Worm (Caenorhabditis elegans) whole organism, young adult: ENCODE measurements around the gene K08A2.2.

Experiments used
- B0035.1 ChIP-seq: sonication (generic microtip); optimal IDR thresholded peaks from 2 replicates; lab custom pipeline; 2016; ENCODE audit warnings: missing genetic modification characterization, mild to moderate bottlenecking, missing compliant biosample characterization, missing genotype, missing genetic modification reagents
- B0336.3 ChIP-seq: fragments of 200-800 bp; sonication (Bioruptor generic); IDR thresholded peaks from 2 replicates; pipeline ENCODE4 v1.3.6; 2022; ENCODE audit warnings: missing genetic modification characterization, missing compliant biosample characterization
- F33H1.4 ChIP-seq: fragments of 200-800 bp; sonication (Bioruptor generic); IDR thresholded peaks from 2 replicates; pipeline ENCODE4 v1.3.6; 2022; ENCODE audit warnings: missing genetic modification reagents, missing genetic modification characterization, missing compliant biosample characterization
- Y53G8AR.9 ChIP-seq: fragments of 200-800 bp; sonication (Bioruptor generic); conservative IDR thresholded peaks from 2 replicates; pipeline ENCODE4 v1.3.6; 2022; ENCODE audit warnings: missing genetic modification reagents, missing genetic modification characterization, missing compliant biosample characterization
- Y56A3A.18 ChIP-seq: fragments of 200-800 bp; sonication (Bioruptor generic); IDR thresholded peaks from 2 replicates; pipeline ENCODE4 v1.3.6; 2022; ENCODE audit warnings: missing genetic modification reagents, missing genetic modification characterization, missing compliant biosample characterization
- Y67H2A.10 ChIP-seq: fragments of 200-800 bp; sonication (Bioruptor generic); conservative IDR thresholded peaks from 2 replicates; pipeline ENCODE4 v1.3.6; 2022; ENCODE audit warnings: missing genetic modification reagents, missing genetic modification characterization, missing compliant biosample characterization
- ZK185.1 ChIP-seq: sonication (generic microtip); optimal IDR thresholded peaks from 2 replicates; lab custom pipeline; 2016; ENCODE audit warnings: mild to moderate bottlenecking, missing genetic modification characterization, missing compliant biosample characterization; ENCODE audit not compliant: poor library complexity, severe bottlenecking
- aptf-2 ChIP-seq: fragments of 200-800 bp; sonication (Bioruptor generic); conservative IDR thresholded peaks from 2 replicates; pipeline ENCODE4 v1.3.6; 2022; ENCODE audit warnings: missing genetic modification reagents, missing genetic modification characterization, missing compliant biosample characterization
- aptf-3 ChIP-seq: fragments of 200-800 bp; sonication (Bioruptor generic); IDR thresholded peaks from 2 replicates; pipeline ENCODE4 v1.3.6; 2022; ENCODE audit warnings: missing genetic modification characterization, missing compliant biosample characterization
- atf-7 ChIP-seq: sonication (generic microtip); optimal IDR thresholded peaks from 2 replicates; lab custom pipeline; 2017; ENCODE audit warnings: mild to moderate bottlenecking, missing genetic modification characterization, missing compliant biosample characterization
- athp-1 ChIP-seq: sonication (generic microtip); optimal IDR thresholded peaks from 2 replicates; lab custom pipeline; 2017; ENCODE audit warnings: mild to moderate bottlenecking, missing genetic modification characterization, missing compliant biosample characterization
- attf-3 ChIP-seq: fragments of 200-800 bp; sonication (Bioruptor generic); conservative IDR thresholded peaks from 2 replicates; pipeline ENCODE4 v1.3.6; 2022; ENCODE audit warnings: missing genetic modification reagents, missing genetic modification characterization, missing compliant biosample characterization
- cebp-1 ChIP-seq, 2 experiments: fragments of 200-800 bp in 1 of 2; sonication (Bioruptor generic) in 1 of 2; sonication (generic microtip) in 1 of 2; IDR thresholded peaks in 1 of 2; optimal IDR thresholded peaks in 1 of 2; 2 replicates each; pipeline versions ENCODE4 v1.3.6 to Lab custom; 2017 to 2022; ENCODE audit warnings: missing compliant biosample characterization in 2 of 2, missing genetic modification characterization in 2 of 2, mild to moderate bottlenecking in 1 of 2, missing genetic modification reagents in 1 of 2, moderate library complexity in 1 of 2
- ceh-58 ChIP-seq: fragments of 200-800 bp; sonication (Bioruptor generic); IDR thresholded peaks from 2 replicates; pipeline ENCODE4 v1.3.6; 2022; ENCODE audit warnings: missing genetic modification characterization, missing compliant biosample characterization
- efl-1 ChIP-seq: fragments of 150-350 bp; optimal IDR thresholded peaks from 2 replicates; lab custom pipeline; 2014; ENCODE audit warnings: missing biosample characterization, missing genetic modification reagents, missing genetic modification characterization
- egl-44 ChIP-seq: fragments of 200-800 bp; sonication (Bioruptor generic); IDR thresholded peaks from 2 replicates; pipeline ENCODE4 v1.3.6; 2022; ENCODE audit warnings: missing genetic modification reagents, missing genetic modification characterization, missing compliant biosample characterization
- egrh-3 ChIP-seq: fragments of 200-800 bp; sonication (Bioruptor generic); IDR thresholded peaks from 2 replicates; pipeline ENCODE4 v1.3.6; 2022; ENCODE audit warnings: missing genetic modification reagents, missing genetic modification characterization, missing compliant biosample characterization
- him-1 ChIP-seq: sonication (generic microtip); optimal IDR thresholded peaks from 2 replicates; lab custom pipeline; 2016; ENCODE audit warnings: missing genotype, missing genetic modification reagents, missing genetic modification characterization, missing compliant biosample characterization
- hmg-1.2 ChIP-seq: fragments of 200-800 bp; sonication (Bioruptor generic); IDR thresholded peaks from 2 replicates; pipeline ENCODE4 v1.3.6; 2022; ENCODE audit warnings: missing genetic modification reagents, missing genetic modification characterization, missing compliant biosample characterization
- hrde-1 ChIP-seq: sonication (generic microtip); optimal IDR thresholded peaks from 2 replicates; lab custom pipeline; 2016; ENCODE audit warnings: missing genetic modification characterization, mild to moderate bottlenecking, missing compliant biosample characterization, moderate library complexity, missing genotype, missing genetic modification reagents, borderline replicate concordance
- let-526 ChIP-seq: fragments of 200-800 bp; sonication (Bioruptor generic); IDR thresholded peaks from 2 replicates; pipeline ENCODE4 v1.3.6; 2022; ENCODE audit warnings: missing genetic modification reagents, missing genetic modification characterization, missing compliant biosample characterization
- let-607 ChIP-seq, 2 experiments: fragments of 200-800 bp in 1 of 2; sonication (Bioruptor generic) in 1 of 2; sonication (generic microtip) in 1 of 2; optimal IDR thresholded peaks; 2 replicates each; lab custom pipeline; 2016 to 2018; ENCODE audit warnings: mild to moderate bottlenecking in 2 of 2, missing compliant biosample characterization in 2 of 2, missing genetic modification characterization in 2 of 2, moderate library complexity in 2 of 2, missing genotype in 1 of 2
- lin-35 ChIP-seq, 3 experiments: fragments of 150-350 bp in 2 of 3; sonication (generic microtip) in 1 of 3; optimal IDR thresholded peaks; 2 replicates each; lab custom pipeline; 2014 to 2018; ENCODE audit warnings: missing biosample characterization in 3 of 3, missing genetic modification characterization in 3 of 3, missing genetic modification reagents in 3 of 3
- lsy-27 ChIP-seq: sonication (generic microtip); optimal IDR thresholded peaks from 2 replicates; lab custom pipeline; 2017; ENCODE audit warnings: missing genetic modification characterization, mild to moderate bottlenecking, missing compliant biosample characterization, antibody characterized with exemption, missing genotype, borderline replicate concordance; ENCODE audit not compliant: insufficient read depth
- mes-4 ChIP-seq: sonication (generic microtip); optimal IDR thresholded peaks from 2 replicates; lab custom pipeline; 2016; ENCODE audit warnings: missing genotype, missing genetic modification characterization, missing compliant biosample characterization
- nfya-2 ChIP-seq: fragments of 200-800 bp; sonication (Bioruptor generic); IDR thresholded peaks from 2 replicates; pipeline ENCODE4 v1.3.6; 2022; ENCODE audit warnings: missing genetic modification reagents, missing genetic modification characterization, missing compliant biosample characterization
- nhr-120 ChIP-seq: fragments of 200-800 bp; sonication (Bioruptor generic); IDR thresholded peaks from 2 replicates; pipeline ENCODE4 v1.3.6; 2022; ENCODE audit warnings: missing genetic modification characterization, missing compliant biosample characterization
- nhr-80 ChIP-seq: sonication (generic microtip); optimal IDR thresholded peaks from 2 replicates; lab custom pipeline; 2016; ENCODE audit warnings: missing genetic modification characterization, missing compliant biosample characterization
- pbrm-1 ChIP-seq: fragments of 200-800 bp; sonication (Bioruptor generic); IDR thresholded peaks from 2 replicates; pipeline ENCODE4 v1.3.6; 2022; ENCODE audit warnings: missing genetic modification reagents, missing genetic modification characterization, missing compliant biosample characterization
- rcor-1 ChIP-seq: fragments of 200-800 bp; sonication (Bioruptor generic); IDR thresholded peaks from 2 replicates; pipeline ENCODE4 v1.3.6; 2022; ENCODE audit warnings: missing genetic modification reagents, missing genetic modification characterization, missing compliant biosample characterization
- repo-1 ChIP-seq: sonication (generic microtip); optimal IDR thresholded peaks from 2 replicates; lab custom pipeline; 2017; ENCODE audit warnings: mild to moderate bottlenecking, missing genetic modification characterization, missing compliant biosample characterization
- snpc-4 ChIP-seq, 5 experiments: fragments of 150-350 bp in 1 of 5; sonication (generic microtip) in 4 of 5; optimal IDR thresholded peaks; 2 replicates each; lab custom pipeline; 2014 to 2018; ENCODE audit warnings: missing genetic modification characterization in 5 of 5, missing biosample characterization in 3 of 5, antibody characterized with exemption in 2 of 5, mild to moderate bottlenecking in 2 of 5, missing compliant biosample characterization in 2 of 5, missing genotype in 2 of 5, moderate library complexity in 2 of 5, missing genetic modification reagents in 1 of 5
- sptf-2 ChIP-seq: fragments of 200-800 bp; sonication (Bioruptor generic); optimal IDR thresholded peaks from 2 replicates; lab custom pipeline; 2018; ENCODE audit warnings: mild to moderate bottlenecking, missing genetic modification characterization, missing compliant biosample characterization
- zfh-2 ChIP-seq: fragments of 200-800 bp; sonication (Bioruptor generic); conservative IDR thresholded peaks from 2 replicates; pipeline ENCODE4 v1.3.6; 2022; ENCODE audit warnings: missing genetic modification reagents, missing genetic modification characterization, missing compliant biosample characterization
- ztf-26 ChIP-seq: sonication (generic microtip); optimal IDR thresholded peaks from 2 replicates; lab custom pipeline; 2017; ENCODE audit warnings: missing genetic modification characterization, missing compliant biosample characterization

The K08A2.2 gene

ce11 chrII:2994590-2995392 lies 3.4 kb downstream of the K08A2.2 start:
- no peak for TF ChIP-seq egl-44 (GFP tag; lab: Robert Waterston, UW)
- no peak for TF ChIP-seq cebp-1 (GFP tag; IDR thresholded peaks at IDR 0.05; lab: Robert Waterston, UW)
- TF ChIP-seq cebp-1 (tag; optimal IDR thresholded peaks at IDR 0.05; lab: Kevin White, UChicago), result peak; percentile 87
- no peak for TF ChIP-seq nhr-80 (tag; lab: Kevin White, UChicago)
- no peak for TF ChIP-seq nhr-120 (GFP tag; lab: Robert Waterston, UW)

- no peak for TF ChIP-seq nfya-2
- TF ChIP-seq F33H1.4, result no peak
- TF ChIP-seq attf-3, result no peak
- TF ChIP-seq sptf-2, result no peak
- TF ChIP-seq mes-4 (tag; lab: Kevin White, UChicago), result no peak
- TF ChIP-seq athp-1 (tag; lab: Kevin White, UChicago), result no peak
- TF ChIP-seq aptf-3 (GFP tag; lab: Robert Waterston, UW), result no peak
- no peak for TF ChIP-seq pbrm-1
- no peak for TF ChIP-seq ceh-58
- no peak for TF ChIP-seq let-526
Observed at ce11 chrII:2996721-2997120, 5.3 kb downstream of the K08A2.2 start, which contains the start of gene lido-8. lido-8 (plus strand) TSS chrII:2997021.

ce11 chrII:2997828-2998441 lies 6.5 kb downstream of the K08A2.2 start:
- no peak for TF ChIP-seq ZK185.1 (tag; lab: Kevin White, UChicago)
- TF ChIP-seq repo-1, result no peak
- TF ChIP-seq atf-7 (tag; lab: Kevin White, UChicago), result peak; percentile 94

ce11 chrII:3000535-3001264 lies 9.3 kb downstream of the K08A2.2 start, which contains the start of gene lido-9:
lido-9 (plus strand) TSS chrII:3000768.
- TF ChIP-seq snpc-4 (GFP tag; optimal IDR thresholded peaks at IDR 0.05; lab: Kevin White, UChicago) (no peak), snpc-4 (tag; optimal IDR thresholded peaks at IDR 0.05; lab: Kevin White, UChicago) (no peak), B0035.1 (tag; lab: Kevin White, UChicago) (no peak), aptf-2 (GFP tag; lab: Robert Waterston, UW) (peak; percentile 95), Y67H2A.10 (GFP tag; lab: Robert Waterston, UW) (no peak), Y53G8AR.9 (GFP tag; lab: Robert Waterston, UW) (0 out of 2 replicates have a peak, but pooled peaks have one; percentile 34), ztf-26 (tag; lab: Kevin White, UChicago) (no peak), egrh-3 (GFP tag; lab: Robert Waterston, UW) (no peak; the same call in 1 of the 2 replicates), lin-35 (GFP tag; optimal IDR thresholded peaks at IDR 0.05; lab: Kevin White, UChicago) (no peak), B0336.3 (no peak), efl-1 (GFP tag; lab: Kevin White, UChicago) (peak; percentile 34), lsy-27 (tag; lab: Kevin White, UChicago) (no peak), zfh-2 (peak; percentile 71), Y56A3A.18 (GFP tag; lab: Robert Waterston, UW) (no peak), let-607 (tag; optimal IDR thresholded peaks at IDR 0.05; lab: Kevin White, UChicago) (no peak), him-1 (no peak), nhr-80 (tag; lab: Kevin White, UChicago) (no peak), hrde-1 (tag; lab: Kevin White, UChicago) (no peak), rcor-1 (GFP tag; lab: Robert Waterston, UW) (no peak), aptf-3 (GFP tag; lab: Robert Waterston, UW) (0 out of 2 replicates have a peak, but pooled peaks have one; percentile 21), F33H1.4 (no peak), hmg-1.2 (GFP tag; lab: Robert Waterston, UW) (peak; percentile 62)
